Worm (Caenorhabditis elegans): ENCODE measurements around the gene C11E4.6.
A peak's percentile ranks its signal among the peaks of the same experiment; 100 is the strongest.

The C11E4.6 gene

ce11 chrX:9610040-9610613 is at the start of gene C11E4.6:
Gene C11E4.6, plus strand, starts transcription at chrX:9610563.
- TF ChIP-seq unc-86 (tag; optimal IDR thresholded peaks at IDR 0.05): no peak
- no peak for TF ChIP-seq madf-2 (tag; optimal IDR thresholded peaks at IDR 0.05)
- TF ChIP-seq unc-42 (tag; optimal IDR thresholded peaks at IDR 0.05): peak; percentile 14
- no peak for TF ChIP-seq unc-55 (GFP tag; optimal IDR thresholded peaks at IDR 0.05)

- TF ChIP-seq elt-2 (tag; optimal IDR thresholded peaks at IDR 0.05) (peak; percentile 35), hlh-8 (tag; optimal IDR thresholded peaks at IDR 0.05) (no peak)
Observed at ce11 chrX:9560931-9561330, 49.4 kb upstream of the C11E4.6 start.

ce11 chrX:9565881-9566280 is 44.5 kb upstream of the C11E4.6 start, which contains the start of gene moc-5:
Gene moc-5, minus strand, starts transcription at chrX:9565981.
- no peak for TF ChIP-seq zip-5 (tag; optimal IDR thresholded peaks at IDR 0.05)
- no peak for TF ChIP-seq ceh-48 (tag; optimal IDR thresholded peaks at IDR 0.05)
- no peak for TF ChIP-seq T23F11.4 (GFP tag; optimal IDR thresholded peaks at IDR 0.05)
- no peak for TF ChIP-seq ttx-3 (tag; optimal IDR thresholded peaks at IDR 0.05)
- no peak for TF ChIP-seq elt-2 (tag; optimal IDR thresholded peaks at IDR 0.05)
- TF ChIP-seq madf-2 (tag; optimal IDR thresholded peaks at IDR 0.05): no peak
- TF ChIP-seq gmeb-2 (tag; optimal IDR thresholded peaks at IDR 0.05): no peak

ce11 chrX:9566429-9566828 is 43.9 kb upstream of the C11E4.6 start, which contains the start of gene F49E2.2:
Gene F49E2.2, plus strand, starts transcription at chrX:9566729.
- TF ChIP-seq madf-2 (tag; optimal IDR thresholded peaks at IDR 0.05) (no peak), unc-42 (tag; optimal IDR thresholded peaks at IDR 0.05) (no peak), che-1 (tag; optimal IDR thresholded peaks at IDR 0.05) (no peak), npax-4 (tag; optimal IDR thresholded peaks at IDR 0.05) (no peak), hlh-30 (tag; optimal IDR thresholded peaks at IDR 0.05; ENCODE audit: insufficient read depth) (no peak), K02D7.2 (tag; optimal IDR thresholded peaks at IDR 0.05) (no peak), F13H6.1 (tag; optimal IDR thresholded peaks at IDR 0.05) (no peak), eyg-1 (tag; optimal IDR thresholded peaks at IDR 0.05) (no peak), ceh-2 (tag; optimal IDR thresholded peaks at IDR 0.05) (no peak), hlh-8 (tag; optimal IDR thresholded peaks at IDR 0.05) (no peak), syd-9 (tag; optimal IDR thresholded peaks at IDR 0.05) (no peak), dve-1 (tag; optimal IDR thresholded peaks at IDR 0.05) (no peak), C38D4.7 (GFP tag; optimal IDR thresholded peaks at IDR 0.05) (no peak), hlh-13 (GFP tag; optimal IDR thresholded peaks at IDR 0.05) (no peak), ref-2 (tag; optimal IDR thresholded peaks at IDR 0.05) (no peak), ceh-14 (tag; optimal IDR thresholded peaks at IDR 0.05) (no peak), rnt-1 (tag; optimal IDR thresholded peaks at IDR 0.05) (no peak), ceh-24 (tag; optimal IDR thresholded peaks at IDR 0.05) (no peak), C08G9.2 (tag; optimal IDR thresholded peaks at IDR 0.05) (no peak), fkh-10 (GFP tag; optimal IDR thresholded peaks at IDR 0.05) (no peak)

ce11 chrX:9568574-9568973 is 41.8 kb upstream of the C11E4.6 start:
- TF ChIP-seq C38D4.7 (GFP tag; optimal IDR thresholded peaks at IDR 0.05) (no peak), fkh-10 (GFP tag; optimal IDR thresholded peaks at IDR 0.05) (no peak), elt-2 (tag; optimal IDR thresholded peaks at IDR 0.05) (peak; percentile 20), rnt-1 (tag; optimal IDR thresholded peaks at IDR 0.05) (no peak), tbx-2 (tag; optimal IDR thresholded peaks at IDR 0.05) (no peak)

ce11 chrX:9576928-9577327 is 33.4 kb upstream of the C11E4.6 start, which contains the start of gene glb-17:
Gene glb-17, minus strand, starts transcription at chrX:9577028.
- no peak for TF ChIP-seq tbx-2 (tag; optimal IDR thresholded peaks at IDR 0.05)
- no peak for TF ChIP-seq odd-2 (tag; optimal IDR thresholded peaks at IDR 0.05)
- TF ChIP-seq hlh-30 (tag; optimal IDR thresholded peaks at IDR 0.05; ENCODE audit: insufficient read depth): no peak
- no peak for TF ChIP-seq mec-3 (tag; optimal IDR thresholded peaks at IDR 0.05; ENCODE audit: borderline replicate concordance)
- no peak for TF ChIP-seq pax-1 (tag; optimal IDR thresholded peaks at IDR 0.05)
- TF ChIP-seq madf-2 (tag; optimal IDR thresholded peaks at IDR 0.05): no peak
- TF ChIP-seq hlh-15 (tag; optimal IDR thresholded peaks at IDR 0.05): no peak
- TF ChIP-seq zip-5 (tag; optimal IDR thresholded peaks at IDR 0.05): no peak
- TF ChIP-seq ttx-3 (tag; optimal IDR thresholded peaks at IDR 0.05): no peak
- TF ChIP-seq hlh-13 (GFP tag; optimal IDR thresholded peaks at IDR 0.05): no peak
- TF ChIP-seq ceh-9 (tag; optimal IDR thresholded peaks at IDR 0.05): no peak
- no peak for TF ChIP-seq elt-4 (tag; optimal IDR thresholded peaks at IDR 0.05)
- no peak for TF ChIP-seq C38D4.7 (GFP tag; optimal IDR thresholded peaks at IDR 0.05)
- TF ChIP-seq Y22D7AL.16 (tag; optimal IDR thresholded peaks at IDR 0.05): no peak
- TF ChIP-seq fax-1 (tag; optimal IDR thresholded peaks at IDR 0.05): no peak
- no peak for TF ChIP-seq tbx-7 (tag; optimal IDR thresholded peaks at IDR 0.05)
- no peak for TF ChIP-seq ceh-30 (tag; optimal IDR thresholded peaks at IDR 0.05)
- no peak for TF ChIP-seq ama-1 (optimal IDR thresholded peaks at IDR 0.05)
- TF ChIP-seq dmd-4 (tag; optimal IDR thresholded peaks at IDR 0.05; ENCODE audit: borderline replicate concordance): no peak
- TF ChIP-seq unc-86 (tag; optimal IDR thresholded peaks at IDR 0.05): no peak

Data from whole organism, late embryonic.